Fruit fly (Drosophila melanogaster): ENCODE results near the gene CG13362.

The CG13362 gene

dm6 chrX:771431-772064 lies 20.4 kb upstream of the CG13362 start (continued):
- TF ChIP-seq CG4424 (GFP tag; optimal IDR thresholded peaks at IDR 0.05): peak; percentile 46
- TF ChIP-seq klu (GFP tag; IDR thresholded peaks at IDR 0.05): no peak
- no peak for TF ChIP-seq GATAe (GFP tag; conservative IDR thresholded peaks at IDR 0.05)
- TF ChIP-seq danr (GFP tag; IDR thresholded peaks at IDR 0.05): no peak
- peak in 1 of 2 experiments; percentile 68 for TF ChIP-seq bsh (GFP tag; optimal IDR thresholded peaks at IDR 0.05)
- TF ChIP-seq HHEX (GFP tag; optimal IDR thresholded peaks at IDR 0.05): no peak
- TF ChIP-seq cg (GFP tag; optimal IDR thresholded peaks at IDR 0.05): no peak
- TF ChIP-seq ash1 (GFP tag; optimal IDR thresholded peaks at IDR 0.05): no peak
- 0 out of 3 replicates have a peak, but pooled peaks have one; percentile 49 for TF ChIP-seq otp (GFP tag; IDR thresholded peaks at IDR 0.05)
- no peak for TF ChIP-seq Mad (GFP tag; optimal IDR thresholded peaks at IDR 0.05)
- TF ChIP-seq ato (GFP tag; IDR thresholded peaks at IDR 0.05; ENCODE audit: partially characterized antibody): no peak
- TF ChIP-seq chif (GFP tag; optimal IDR thresholded peaks at IDR 0.05): peak; percentile 1 to 58
- TF ChIP-seq sima (GFP tag; optimal IDR thresholded peaks at IDR 0.05): no peak
- no peak for TF ChIP-seq stc (GFP tag; IDR thresholded peaks at IDR 0.05)
- no peak for TF ChIP-seq Elba2 (GFP tag; optimal IDR thresholded peaks at IDR 0.05)
- no peak for TF ChIP-seq exex (tag; optimal IDR thresholded peaks at IDR 0.05)
- no peak for TF ChIP-seq twi (tag; optimal IDR thresholded peaks at IDR 0.05)
- peak; percentile 19 for TF ChIP-seq CG8290 (GFP tag; optimal IDR thresholded peaks at IDR 0.05)
- TF ChIP-seq CG8290 (tag; optimal IDR thresholded peaks at IDR 0.05): peak in 1 of 2 experiments; percentile 28
- TF ChIP-seq CG34376 (GFP tag; optimal IDR thresholded peaks at IDR 0.05): no peak
- TF ChIP-seq wdn (GFP tag; IDR thresholded peaks at IDR 0.05): no peak
- TF ChIP-seq sna (GFP tag; IDR thresholded peaks at IDR 0.05; ENCODE audit: partially characterized antibody): no peak
- TF ChIP-seq Lpt (GFP tag; optimal IDR thresholded peaks at IDR 0.05): no peak
- no peak for TF ChIP-seq CG13123 (GFP tag; optimal IDR thresholded peaks at IDR 0.05)
- 0 out of 2 replicates have a peak, but pooled peaks have one; percentile 35 for TF ChIP-seq HLH3B (GFP tag; IDR thresholded peaks at IDR 0.05)
- TF ChIP-seq CG7556 (GFP tag; optimal IDR thresholded peaks at IDR 0.05): no peak
- no peak for TF ChIP-seq chinmo (GFP tag; IDR thresholded peaks at IDR 0.05; ENCODE audit: partially characterized antibody)
- no peak for TF ChIP-seq CG15073 (GFP tag; optimal IDR thresholded peaks at IDR 0.05)
- peak; percentile 7 for TF ChIP-seq Atf-2 (GFP tag; optimal IDR thresholded peaks at IDR 0.05)
- peak; percentile 5 for TF ChIP-seq CG8089 (GFP tag; optimal IDR thresholded peaks at IDR 0.05)
- no peak for TF ChIP-seq CG10431 (GFP tag; optimal IDR thresholded peaks at IDR 0.05)
- no peak for TF ChIP-seq h (optimal IDR thresholded peaks at IDR 0.05)
- peak; percentile 12 for TF ChIP-seq CG15696 (tag; optimal IDR thresholded peaks at IDR 0.05)
- peak; percentile 5 for TF ChIP-seq CG2875 (GFP tag; optimal IDR thresholded peaks at IDR 0.05)
- no peak for TF ChIP-seq CG2116 (GFP tag; optimal IDR thresholded peaks at IDR 0.05)
- peak; percentile 24 for TF ChIP-seq Hsf (GFP tag; optimal IDR thresholded peaks at IDR 0.05)
- no peak for TF ChIP-seq scrt (GFP tag; optimal IDR thresholded peaks at IDR 0.05)
- TF ChIP-seq croc (GFP tag; conservative IDR thresholded peaks at IDR 0.05): no peak
- TF ChIP-seq MTF-1 (GFP tag; optimal IDR thresholded peaks at IDR 0.05; ENCODE audit: borderline replicate concordance): no peak
- no peak for TF ChIP-seq hb (GFP tag; IDR thresholded peaks at IDR 0.05; ENCODE audit: partially characterized antibody)
- no peak for TF ChIP-seq lov (optimal IDR thresholded peaks at IDR 0.05)
- TF ChIP-seq lov (GFP tag; IDR thresholded peaks at IDR 0.05): 0 out of 3 replicates have a peak, but pooled peaks have one; percentile 50
- TF ChIP-seq CG7786 (GFP tag; optimal IDR thresholded peaks at IDR 0.05): peak; percentile 14
- TF ChIP-seq CG9727 (GFP tag; optimal IDR thresholded peaks at IDR 0.05): peak; percentile 31
- no peak for TF ChIP-seq unc-4 (GFP tag; IDR thresholded peaks at IDR 0.05; ENCODE audit: partially characterized antibody)
- no peak for TF ChIP-seq D (optimal IDR thresholded peaks at IDR 0.05)
- peak; percentile 49 for TF ChIP-seq D (GFP tag; optimal IDR thresholded peaks at IDR 0.05)
- no peak for TF ChIP-seq btn (GFP tag; optimal IDR thresholded peaks at IDR 0.05)
- no peak for TF ChIP-seq repo (GFP tag; optimal IDR thresholded peaks at IDR 0.05)
- TF ChIP-seq D19B (GFP tag; optimal IDR thresholded peaks at IDR 0.05): no peak
- TF ChIP-seq CG33213 (GFP tag; optimal IDR thresholded peaks at IDR 0.05): peak; percentile 8
